Worm (Caenorhabditis elegans): ENCODE results near the gene Y6E2A.7.

ce11 chrV:15757645-15758044 lies 38.0 kb downstream of the Y6E2A.7 start:
- TF ChIP-seq lin-38 (GFP tag; IDR thresholded peaks at IDR 0.05) = no peak
- TF ChIP-seq ZK546.5 (tag; optimal IDR thresholded peaks at IDR 0.05) = no peak
- peak; percentile 92 for TF ChIP-seq aha-1 (tag)
- no peak for TF ChIP-seq ceh-82 (tag; optimal IDR thresholded peaks at IDR 0.05)

All from whole organism, L4 larva.